Worm (Caenorhabditis elegans) whole organism, L4/young adult: Measurements from ENCODE around the gene fbxb-75.

ENCODE experiments used
- W03F9.2 ChIP-seq: fragments of 150-350 bp; optimal IDR thresholded peaks from 2 replicates; lab custom pipeline; 2014; ENCODE audit warnings: missing biosample characterization, missing genetic modification characterization
- dao-5 ChIP-seq: sonication (generic microtip); optimal IDR thresholded peaks from 2 replicates; lab custom pipeline; 2016; ENCODE audit warnings: missing genotype, missing genetic modification characterization, moderate library complexity, missing compliant biosample characterization
- him-1 ChIP-seq: sonication (generic microtip); optimal IDR thresholded peaks from 2 replicates; lab custom pipeline; 2016; ENCODE audit warnings: missing genotype, missing genetic modification reagents, missing genetic modification characterization, missing compliant biosample characterization

Gene fbxb-75

ce11 chrIV:4469770-4470709 is 29.1 kb upstream of the fbxb-75 start:
- TF ChIP-seq dao-5 (tag; lab: Kevin White, UChicago) (peak; percentile 25), W03F9.2 (tag; lab: Kevin White, UChicago) (peak; percentile 27), him-1 (tag; lab: Kevin White, UChicago) (peak; percentile 3)

ce11 chrIV:4469055-4469454 is 28.1 kb upstream of the fbxb-75 start:
- no peak for TF ChIP-seq him-1 (tag; lab: Kevin White, UChicago)
- TF ChIP-seq dao-5 (tag; lab: Kevin White, UChicago), result no peak
- TF ChIP-seq W03F9.2 (tag; lab: Kevin White, UChicago), result no peak

DNA sequence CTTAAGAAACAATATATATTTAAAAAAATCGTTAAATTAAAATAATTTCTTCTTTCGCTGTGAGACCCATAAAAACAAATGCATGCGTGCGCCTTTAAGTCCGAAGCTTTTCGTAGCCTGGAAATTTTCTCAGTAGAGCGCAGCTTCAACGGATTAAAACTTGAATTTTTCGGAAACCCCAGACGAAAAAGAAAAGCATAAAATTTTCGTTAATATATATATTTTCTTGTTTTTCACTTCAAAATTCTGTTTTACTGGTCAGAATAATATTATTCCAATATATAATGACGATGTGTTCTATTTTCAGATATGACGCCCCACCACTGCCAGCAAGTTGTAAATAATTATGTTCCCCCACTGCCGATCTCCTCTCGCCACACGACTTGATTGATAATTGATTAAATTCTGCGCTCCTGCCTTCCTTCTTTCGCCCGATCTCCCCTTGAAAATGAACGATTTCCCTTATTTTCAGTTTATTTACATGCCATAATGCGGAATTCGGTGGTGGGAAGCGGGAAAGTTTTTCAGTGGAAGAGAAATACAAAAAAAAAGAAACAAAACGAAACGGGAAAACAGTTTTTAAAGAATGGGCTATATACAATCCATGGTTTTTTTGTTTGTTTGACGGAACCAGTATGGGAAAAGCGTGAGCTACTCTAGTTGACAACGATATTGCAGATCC is 27.2 kb upstream of the fbxb-75 start:
- TF ChIP-seq W03F9.2 (tag; lab: Kevin White, UChicago) (peak; percentile 17), him-1 (tag; lab: Kevin White, UChicago) (peak; percentile 18), dao-5 (tag; lab: Kevin White, UChicago) (no peak)

DNA sequence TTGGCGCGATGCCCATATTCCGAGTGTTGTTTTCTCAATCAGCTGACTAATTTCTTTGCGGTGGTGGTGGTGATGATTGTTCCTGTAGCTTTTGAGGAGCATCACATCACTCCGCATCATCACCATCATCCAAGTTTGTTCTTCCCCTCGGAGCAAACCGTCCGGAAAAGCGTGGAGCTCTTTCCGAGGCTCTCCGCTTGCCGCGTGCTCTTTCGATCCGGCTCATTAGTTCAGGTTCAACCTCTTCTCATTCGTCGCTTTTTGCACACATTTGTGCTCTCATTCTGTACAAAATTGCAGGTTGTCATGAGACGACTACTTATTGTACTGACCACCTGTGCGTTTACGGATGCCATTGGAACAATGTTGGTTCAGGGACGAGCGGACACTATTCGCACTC is 24.2 kb upstream of the fbxb-75 start, which contains the start of gene M01H9.5:
TSS of gene M01H9.5 (plus strand) at position 301 of the 400 bp plus-strand sequence.
- no peak for TF ChIP-seq dao-5 (tag; lab: Kevin White, UChicago)
- TF ChIP-seq him-1 (tag; lab: Kevin White, UChicago), result no peak
- TF ChIP-seq W03F9.2 (tag; lab: Kevin White, UChicago), result no peak

DNA sequence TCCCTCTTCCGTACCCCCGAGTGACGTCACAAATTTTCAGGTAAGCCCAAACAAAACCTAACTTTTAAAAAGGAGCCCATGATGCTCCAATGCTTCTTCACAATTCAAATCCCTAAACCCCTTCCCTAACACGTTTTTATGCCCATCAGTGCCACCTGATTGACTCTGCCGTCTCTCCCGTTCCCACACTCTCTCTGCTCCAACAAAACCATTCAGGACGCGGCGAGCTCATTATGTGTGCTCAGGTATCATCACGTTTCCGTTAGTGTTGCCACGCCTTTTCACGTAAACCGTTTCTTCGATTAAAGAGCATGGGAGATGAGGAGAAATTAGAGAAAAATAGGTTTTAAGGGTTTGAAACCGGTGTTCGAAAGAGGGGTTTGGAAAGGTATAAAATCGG is 22.2 kb upstream of the fbxb-75 start, which contains the start of gene M01H9.2:
TSS of gene M01H9.2 (minus strand) at position 101 of the 400 bp plus-strand sequence.
- TF ChIP-seq dao-5 (tag; lab: Kevin White, UChicago) (no peak), him-1 (tag; lab: Kevin White, UChicago) (no peak), W03F9.2 (tag; lab: Kevin White, UChicago) (no peak)

- TF ChIP-seq him-1 (tag; lab: Kevin White, UChicago) (no peak), dao-5 (tag; lab: Kevin White, UChicago) (no peak), W03F9.2 (tag; lab: Kevin White, UChicago) (no peak)
These were observed 18.4 kb upstream of the fbxb-75 start for ce11 chrIV:4459342-4459741.

- TF ChIP-seq him-1 (tag; lab: Kevin White, UChicago), result no peak
- TF ChIP-seq W03F9.2 (tag; lab: Kevin White, UChicago), result no peak
- no peak for TF ChIP-seq dao-5 (tag; lab: Kevin White, UChicago)
These were observed 15.7 kb upstream of the fbxb-75 start for ce11 chrIV:4456658-4457057.

DNA sequence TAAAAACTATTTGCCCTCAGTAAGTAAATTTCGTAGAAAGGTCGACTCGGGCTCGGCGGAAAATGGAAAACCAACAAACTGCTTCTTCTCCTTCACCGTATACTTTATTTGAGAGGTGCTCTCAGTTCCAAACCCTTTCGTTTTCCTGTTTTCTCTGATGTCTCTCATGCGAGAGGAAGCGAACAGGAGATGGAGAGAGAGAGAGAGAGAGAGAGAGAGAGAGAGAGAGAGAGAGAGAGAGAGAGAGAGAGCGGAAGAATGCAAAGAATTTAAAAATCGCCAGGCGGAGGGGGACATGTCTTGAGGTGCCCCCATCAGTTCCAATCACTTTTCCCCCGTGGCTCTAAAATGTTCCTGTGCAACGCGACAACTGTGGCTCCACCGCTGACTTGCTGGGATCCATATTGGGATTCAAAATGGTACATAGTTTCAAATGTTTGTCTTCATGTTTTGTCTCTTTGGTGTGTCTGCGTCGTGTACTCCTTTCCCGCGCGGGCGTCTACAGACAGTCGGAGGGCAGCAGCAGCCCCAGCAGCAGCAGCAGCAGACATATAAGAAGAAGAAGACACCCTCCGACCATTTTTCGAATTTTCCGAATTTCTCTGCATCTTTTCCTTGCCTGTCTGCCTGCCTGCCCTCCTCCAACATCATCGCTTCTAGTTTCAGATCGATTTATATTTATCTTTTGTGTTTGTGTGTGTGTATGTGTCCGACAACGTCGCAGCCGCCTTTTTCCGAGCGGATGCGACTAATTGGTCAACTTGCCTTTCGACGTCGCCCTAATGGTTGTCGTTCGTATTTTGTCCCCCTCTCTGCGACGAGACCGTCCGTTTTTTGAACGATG is 13.6 kb upstream of the fbxb-75 start, which contains the start of gene R08C7.11:
TSS of gene R08C7.11 (minus strand) at position 608 of the 844 bp plus-strand sequence.
- TF ChIP-seq him-1 (tag; lab: Kevin White, UChicago) (no peak), W03F9.2 (tag; lab: Kevin White, UChicago) (no peak), dao-5 (tag; lab: Kevin White, UChicago) (no peak)

DNA sequence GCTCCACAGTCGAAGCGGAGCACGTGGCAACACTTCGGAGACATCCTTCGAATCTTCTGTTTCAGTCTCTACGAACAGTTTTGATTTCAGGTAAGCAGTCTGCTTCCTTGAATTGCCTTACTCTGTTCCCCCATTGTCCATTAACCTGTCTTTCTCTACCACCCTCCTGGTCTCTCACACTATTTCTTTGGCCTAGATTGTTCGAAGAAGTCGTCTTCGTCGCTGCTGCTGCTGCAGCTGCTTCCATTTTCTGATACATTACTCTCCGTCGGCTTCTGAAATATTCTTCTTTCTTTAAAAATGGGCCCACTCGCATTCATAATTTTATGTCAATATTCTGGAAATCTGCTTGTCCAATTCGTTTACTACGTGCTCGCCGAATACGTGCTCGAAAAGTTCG is 10.6 kb upstream of the fbxb-75 start, which contains the start of gene R08C7.1:
TSS of gene R08C7.1 (plus strand) at position 301 of the 400 bp plus-strand sequence.
- no peak for TF ChIP-seq him-1 (tag; lab: Kevin White, UChicago)
- no peak for TF ChIP-seq dao-5 (tag; lab: Kevin White, UChicago)
- no peak for TF ChIP-seq W03F9.2 (tag; lab: Kevin White, UChicago)

- TF ChIP-seq dao-5 (tag; lab: Kevin White, UChicago) (no peak), W03F9.2 (tag; lab: Kevin White, UChicago) (no peak), him-1 (tag; lab: Kevin White, UChicago) (no peak)
These were observed 8.9 kb upstream of the fbxb-75 start for ce11 chrIV:4449843-4450242.

ce11 chrIV:4449439-4449838 is 8.5 kb upstream of the fbxb-75 start, which contains the start of gene R08C7.12:
TSS of gene R08C7.12 (plus strand) at chrIV:4449739.
- TF ChIP-seq W03F9.2 (tag; lab: Kevin White, UChicago) (no peak), dao-5 (tag; lab: Kevin White, UChicago) (no peak), him-1 (tag; lab: Kevin White, UChicago) (no peak)

ce11 chrIV:4448343-4448742 is 7.4 kb upstream of the fbxb-75 start:
- no peak for TF ChIP-seq W03F9.2 (tag; lab: Kevin White, UChicago)
- TF ChIP-seq him-1 (tag; lab: Kevin White, UChicago), result no peak
- TF ChIP-seq dao-5 (tag; lab: Kevin White, UChicago), result no peak
